Worm (Caenorhabditis elegans): ENCODE data around the gene clh-2.
A peak's percentile ranks its signal among the peaks of the same experiment; 100 is the strongest.

clh-2 gene

ce11 chrII:11409678-11410133 lies 58.0 kb downstream of the clh-2 start, which contains the start of gene C05D12.7:
Gene C05D12.7 (plus strand): TSS chrII:11410083.
- TF ChIP-seq unc-42 (tag; optimal IDR thresholded peaks at IDR 0.05), result peak; percentile 57
- TF ChIP-seq nhr-232 (tag; optimal IDR thresholded peaks at IDR 0.05), result no peak

DNA sequence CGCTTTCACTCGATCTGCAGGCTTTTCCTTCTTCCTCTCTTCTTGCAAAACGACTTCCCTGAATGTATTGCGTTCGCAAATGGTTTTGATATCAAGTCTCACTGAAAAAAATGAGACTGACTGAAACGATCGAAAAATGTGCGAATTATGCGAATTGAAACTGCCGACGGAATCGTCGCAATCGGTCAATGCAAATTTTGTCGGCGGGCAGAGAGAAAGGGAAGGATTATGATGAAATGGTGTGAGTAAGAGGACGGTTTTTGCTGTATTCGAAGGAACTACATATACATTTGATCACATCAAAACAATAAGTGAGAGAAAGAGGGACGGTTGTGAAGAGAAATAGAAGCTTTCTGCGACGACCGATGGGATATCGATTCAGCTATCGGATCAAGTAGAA lies 64.0 kb downstream of the clh-2 start, which contains the start of gene C05D12.1:
Gene C05D12.1 (minus strand): TSS at position 101 of the 400 bp plus-strand sequence.
- TF ChIP-seq mec-3 (tag; optimal IDR thresholded peaks at IDR 0.05; ENCODE audit: borderline replicate concordance) (no peak), K02D7.2 (tag; optimal IDR thresholded peaks at IDR 0.05) (no peak), dve-1 (tag; optimal IDR thresholded peaks at IDR 0.05) (no peak), ceh-48 (tag; optimal IDR thresholded peaks at IDR 0.05) (no peak), ztf-16 (tag; optimal IDR thresholded peaks at IDR 0.05) (no peak), C38D4.7 (GFP tag; optimal IDR thresholded peaks at IDR 0.05) (no peak), hlh-15 (tag; optimal IDR thresholded peaks at IDR 0.05) (no peak), elt-4 (tag; optimal IDR thresholded peaks at IDR 0.05) (no peak)

DNA sequence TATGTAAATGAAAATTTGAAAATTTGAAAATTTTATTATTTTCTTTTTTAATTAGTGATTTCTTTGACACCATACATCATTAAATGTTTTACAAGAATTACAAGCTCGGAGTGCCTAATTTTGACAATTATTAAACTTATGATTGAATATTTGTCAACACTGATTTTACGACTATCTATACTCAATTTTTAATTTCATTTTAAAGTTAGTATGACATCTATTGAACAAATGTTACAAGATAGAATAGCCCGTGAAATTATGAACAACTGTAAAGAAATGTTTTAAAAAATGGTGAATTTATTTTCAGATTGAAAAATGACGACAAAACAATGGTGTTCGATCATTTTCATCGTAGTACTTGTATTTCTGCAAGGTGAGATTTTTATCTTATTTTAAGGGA lies 66.3 kb downstream of the clh-2 start, which contains the start of gene C05D12.2:
Gene C05D12.2 (plus strand): TSS at position 301 of the 400 bp plus-strand sequence.
- no peak for TF ChIP-seq unc-3 (GFP tag; conservative IDR thresholded peaks at IDR 0.05)
- no peak for TF ChIP-seq unc-3 (tag; optimal IDR thresholded peaks at IDR 0.05)
- no peak for TF ChIP-seq unc-42 (tag; optimal IDR thresholded peaks at IDR 0.05)
- no peak for TF ChIP-seq hlh-8 (tag; optimal IDR thresholded peaks at IDR 0.05)
- no peak for TF ChIP-seq mec-3 (tag; optimal IDR thresholded peaks at IDR 0.05; ENCODE audit: borderline replicate concordance)
- no peak for TF ChIP-seq elt-2 (tag; optimal IDR thresholded peaks at IDR 0.05)
- no peak for TF ChIP-seq ceh-31 (tag; optimal IDR thresholded peaks at IDR 0.05)
- no peak for TF ChIP-seq che-1 (tag; optimal IDR thresholded peaks at IDR 0.05)
- no peak for TF ChIP-seq nhr-232 (tag; optimal IDR thresholded peaks at IDR 0.05)
- no peak for TF ChIP-seq ref-2 (tag; optimal IDR thresholded peaks at IDR 0.05)
- TF ChIP-seq ceh-48 (tag; optimal IDR thresholded peaks at IDR 0.05), result no peak

ce11 chrII:11418476-11418875 lies 66.8 kb downstream of the clh-2 start:
- TF ChIP-seq ttx-3 (tag; optimal IDR thresholded peaks at IDR 0.05) (no peak), ceh-6 (GFP tag; optimal IDR thresholded peaks at IDR 0.05) (no peak), tbx-2 (tag; optimal IDR thresholded peaks at IDR 0.05) (no peak), ceh-18 (tag; optimal IDR thresholded peaks at IDR 0.05) (no peak), nfya-1 (tag; optimal IDR thresholded peaks at IDR 0.05) (no peak), pros-1 (tag; optimal IDR thresholded peaks at IDR 0.05) (no peak), ceh-45 (GFP tag; IDR thresholded peaks at IDR 0.05) (no peak), ref-2 (tag; optimal IDR thresholded peaks at IDR 0.05) (no peak), mec-3 (tag; optimal IDR thresholded peaks at IDR 0.05; ENCODE audit: borderline replicate concordance) (no peak), K02D7.2 (tag; optimal IDR thresholded peaks at IDR 0.05) (no peak), pax-1 (tag; optimal IDR thresholded peaks at IDR 0.05) (no peak), ets-4 (tag; optimal IDR thresholded peaks at IDR 0.05) (no peak), fax-1 (tag; optimal IDR thresholded peaks at IDR 0.05) (no peak)

Measured in whole organism, late embryonic.